Fruit fly (Drosophila melanogaster) Kc167 (cell line): Measurements from ENCODE around the gene CG33941.

Experiments
- Myc ChIP-seq: fragments of >200 bp; optimal IDR thresholded peaks from 2 replicates; lab custom pipeline; 2017; ENCODE audit warnings: missing external identifiers
- h ChIP-seq: fragments of >200 bp; optimal IDR thresholded peaks from 3 replicates; lab custom pipeline; 2018; ENCODE audit warnings: missing external identifiers
- insv ChIP-seq: fragments of >200 bp; optimal IDR thresholded peaks from 3 replicates; lab custom pipeline; 2018; ENCODE audit warnings: missing external identifiers
- psq ChIP-seq: fragments of >200 bp; optimal IDR thresholded peaks from 2 replicates; lab custom pipeline; 2017; ENCODE audit warnings: missing external identifiers

DNA sequence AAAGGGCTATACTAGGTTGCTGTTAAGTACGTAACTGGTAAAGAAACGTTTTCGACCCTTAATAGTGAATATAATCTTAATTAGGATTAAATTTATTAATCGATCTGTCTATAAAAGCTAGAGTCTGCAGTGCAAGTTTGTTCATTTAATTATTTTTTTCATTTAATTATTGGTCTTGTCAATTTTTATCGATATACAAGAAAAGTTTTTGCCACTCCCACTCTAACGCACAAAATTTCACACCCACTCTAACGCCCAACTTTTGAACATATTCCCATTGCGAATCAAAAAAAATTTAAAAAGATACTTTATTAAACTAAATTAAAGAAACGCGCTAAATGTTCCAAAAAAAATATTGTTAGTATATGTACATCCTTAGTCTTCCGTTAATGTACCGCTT, 19.2 kb upstream of the CG33941 start:
- TF ChIP-seq Myc (no peak), h (no peak), psq (lab: Kevin White, UChicago) (no peak), insv (lab: Kevin White, UChicago) (no peak)
